Worm (Caenorhabditis elegans) whole organism, midembryonic: ENCODE data around the gene C08F8.9.

ENCODE experiments used
- cog-1 ChIP-seq: sonication (generic microtip); optimal IDR thresholded peaks from 2 replicates; lab custom pipeline; 2016; ENCODE audit warnings: missing genetic modification characterization, missing compliant biosample characterization
- med-1 ChIP-seq: sonication (generic microtip); optimal IDR thresholded peaks from 2 replicates; lab custom pipeline; 2017; ENCODE audit warnings: missing genetic modification characterization, mild to moderate bottlenecking, missing compliant biosample characterization, antibody characterized with exemption, missing genetic modification reagents; ENCODE audit not compliant: insufficient read depth
- ztf-29 ChIP-seq: fragments of 200-800 bp; sonication (Bioruptor generic); IDR thresholded peaks from 2 replicates; pipeline ENCODE4 v1.3.6; 2022; ENCODE audit warnings: missing genetic modification reagents, missing genetic modification characterization, missing compliant biosample characterization

DNA sequence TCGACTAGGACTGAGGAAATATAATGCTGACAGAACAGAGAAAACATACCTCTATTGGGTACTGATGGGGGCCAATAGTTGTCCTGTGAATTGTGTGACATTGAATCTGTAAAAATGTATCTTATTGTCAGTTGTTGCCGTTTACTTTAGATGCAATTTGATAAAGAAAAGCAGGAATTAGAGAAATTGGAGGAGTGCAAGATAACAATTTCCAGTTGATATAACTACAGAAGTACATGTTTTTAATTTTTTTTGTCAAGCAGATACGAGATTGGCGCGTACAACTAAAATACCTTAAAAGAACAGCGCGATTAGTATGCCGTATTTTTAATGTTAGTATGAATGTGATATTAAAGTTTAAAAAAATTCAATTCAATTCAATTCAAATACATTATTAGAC is 39.6 kb upstream of the C08F8.9 start, which contains the start of gene zip-6:
- no peak for TF ChIP-seq med-1 (GFP tag; lab: Kevin White, UChicago)
- no peak for TF ChIP-seq ztf-29
- TF ChIP-seq cog-1 (tag; lab: Kevin White, UChicago), result no peak
